Worm (Caenorhabditis elegans): ENCODE data around the gene sru-48.

DNA sequence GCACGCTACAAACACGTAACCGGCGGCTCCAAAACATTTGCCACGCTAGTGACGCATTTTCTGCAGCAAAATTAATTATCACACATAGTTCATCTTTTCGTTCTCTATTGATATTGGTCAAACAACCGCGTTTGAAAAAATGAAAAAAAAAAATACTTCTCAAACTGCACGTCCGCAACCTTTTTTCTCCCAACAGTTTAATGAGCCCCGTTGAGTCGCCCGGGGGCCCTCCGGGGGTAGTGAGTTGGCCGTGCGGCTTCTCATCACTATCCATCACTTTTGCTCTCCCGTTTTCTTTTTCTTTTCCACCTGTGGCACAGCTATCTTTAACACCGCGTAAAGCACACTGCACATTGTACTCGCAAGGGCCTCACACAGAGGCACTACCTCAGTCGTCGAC is 29.5 kb downstream of the sru-48 start:
- TF ChIP-seq cog-1 (tag; optimal IDR thresholded peaks at IDR 0.05), result no peak
- no peak for TF ChIP-seq ztf-29 (GFP tag; IDR thresholded peaks at IDR 0.05)
- no peak for TF ChIP-seq tab-1 (GFP tag; IDR thresholded peaks at IDR 0.05)

Measured in whole organism, midembryonic.